Fruit fly (Drosophila melanogaster): ENCODE measurements around the gene ro.
A peak's percentile ranks its signal among the peaks of the same experiment; 100 is the strongest.

The ro gene

DNA sequence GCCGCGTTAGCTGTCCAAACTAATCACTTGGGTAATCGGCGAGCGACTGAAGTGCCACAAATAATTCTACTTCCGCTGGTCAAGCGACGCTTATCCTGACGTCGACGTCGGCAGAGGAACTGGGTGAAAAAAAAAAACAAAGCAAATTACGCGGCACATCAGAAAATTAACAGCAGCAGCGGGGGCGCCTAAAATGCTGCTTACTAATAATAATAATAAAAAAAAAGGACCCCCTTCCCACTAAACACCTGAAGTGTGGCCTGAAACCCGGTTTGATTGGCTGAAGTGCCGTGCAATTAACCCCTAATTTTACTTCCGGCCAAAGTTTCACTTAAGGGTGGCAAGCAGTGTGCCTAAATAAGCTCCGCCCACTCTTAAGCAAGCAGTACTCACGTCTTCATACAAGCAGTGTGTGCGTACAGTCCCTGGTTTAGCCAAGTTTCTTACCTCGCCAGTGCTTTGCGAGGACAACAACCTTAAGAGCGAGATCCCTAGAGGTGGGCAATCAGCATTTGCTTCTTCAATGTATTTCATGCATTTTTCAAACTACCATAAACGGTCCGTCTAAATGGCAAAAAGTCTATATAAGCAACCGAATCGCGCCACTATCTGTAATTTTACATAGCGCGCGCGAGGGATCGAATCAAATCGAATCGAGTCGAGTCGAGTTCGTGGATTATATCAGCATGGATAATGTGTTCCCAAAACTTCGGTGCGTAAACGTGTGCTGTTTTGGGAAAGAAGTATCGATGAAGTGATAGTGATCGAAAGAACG is at the start of gene ro, which contains the start of gene T48 (continued):
- TF ChIP-seq Hr78 (GFP tag; optimal IDR thresholded peaks at IDR 0.05) (peak in 1 of 2 experiments; percentile 33), crp (GFP tag; optimal IDR thresholded peaks at IDR 0.05) (peak in 1 of 2 experiments; percentile 19), CG13624 (GFP tag; optimal IDR thresholded peaks at IDR 0.05) (peak; percentile 85), Sin3A (optimal IDR thresholded peaks at IDR 0.05) (peak; percentile 79), her (GFP tag; optimal IDR thresholded peaks at IDR 0.05) (peak; percentile 68), mirr (GFP tag; optimal IDR thresholded peaks at IDR 0.05) (peak; percentile 29), toy (GFP tag; IDR thresholded peaks at IDR 0.05) (no peak), ind (GFP tag; optimal IDR thresholded peaks at IDR 0.05) (no peak), TFAM (GFP tag; optimal IDR thresholded peaks at IDR 0.05) (no peak), zfh1 (GFP tag; IDR thresholded peaks at IDR 0.05) (peak; percentile 53; the same call in 1 of the 3 replicates), CG3838 (GFP tag; optimal IDR thresholded peaks at IDR 0.05) (no peak), CG11695 (GFP tag; IDR thresholded peaks at IDR 0.05) (no peak), da (GFP tag; optimal IDR thresholded peaks at IDR 0.05) (no peak), chif (GFP tag; optimal IDR thresholded peaks at IDR 0.05) (peak; percentile 44 to 53), slbo (GFP tag; IDR thresholded peaks at IDR 0.05) (peak; percentile 64; the same call in 1 of the 2 replicates), Atf6 (GFP tag; IDR thresholded peaks at IDR 0.05) (peak; percentile 51; the same call in 1 of the 2 replicates), Six4 (GFP tag; optimal IDR thresholded peaks at IDR 0.05) (peak; percentile 31), ATbp (GFP tag; optimal IDR thresholded peaks at IDR 0.05) (no peak), hbn (GFP tag; IDR thresholded peaks at IDR 0.05; ENCODE audit: partially characterized antibody) (peak; percentile 40), CG17359 (tag; optimal IDR thresholded peaks at IDR 0.05) (peak; percentile 53), sima (GFP tag; optimal IDR thresholded peaks at IDR 0.05) (no peak), Xbp1 (GFP tag; optimal IDR thresholded peaks at IDR 0.05) (peak; percentile 44), CG11504 (tag; optimal IDR thresholded peaks at IDR 0.05) (peak; percentile 59), CG11085 (GFP tag; IDR thresholded peaks at IDR 0.05) (peak; percentile 42; the same call in 1 of the 2 replicates), CG30431 (GFP tag; optimal IDR thresholded peaks at IDR 0.05) (no peak), crol (GFP tag; IDR thresholded peaks at IDR 0.05) (peak; percentile 18; the same call in 1 of the 2 replicates), Meics (GFP tag; optimal IDR thresholded peaks at IDR 0.05) (peak; percentile 42), CG7839 (tag; optimal IDR thresholded peaks at IDR 0.05) (peak; percentile 45), wor (GFP tag; IDR thresholded peaks at IDR 0.05) (no peak), al (GFP tag; IDR thresholded peaks at IDR 0.05) (no peak), CG10431 (GFP tag; optimal IDR thresholded peaks at IDR 0.05) (no peak), CG10366 (GFP tag; IDR thresholded peaks at IDR 0.05) (peak; percentile 10; the same call in 1 of the 2 replicates), so (GFP tag; IDR thresholded peaks at IDR 0.05) (peak; percentile 35; the same call in 2 of the 3 replicates), NfI (GFP tag; optimal IDR thresholded peaks at IDR 0.05) (peak; percentile 56), CG4282 (GFP tag; optimal IDR thresholded peaks at IDR 0.05) (peak; percentile 84), ewg (GFP tag; optimal IDR thresholded peaks at IDR 0.05) (peak; percentile 74), gsb (GFP tag; IDR thresholded peaks at IDR 0.05) (no peak), p53 (GFP tag; optimal IDR thresholded peaks at IDR 0.05) (peak; percentile 86), CG15696 (tag; optimal IDR thresholded peaks at IDR 0.05) (peak; percentile 30), CG9876 (GFP tag; optimal IDR thresholded peaks at IDR 0.05) (peak; percentile 77), Lpt (GFP tag; optimal IDR thresholded peaks at IDR 0.05) (no peak), CG17328 (GFP tag; IDR thresholded peaks at IDR 0.05) (0 out of 2 replicates have a peak, but pooled peaks have one; percentile 41), CG31441 (GFP tag; IDR thresholded peaks at IDR 0.05) (peak; percentile 46; the same call in 1 of the 2 replicates), CG2120 (GFP tag; optimal IDR thresholded peaks at IDR 0.05) (peak; percentile 69), Hsf (GFP tag; optimal IDR thresholded peaks at IDR 0.05) (peak; percentile 61), CG3995 (GFP tag; optimal IDR thresholded peaks at IDR 0.05) (no peak), cato (GFP tag; optimal IDR thresholded peaks at IDR 0.05; ENCODE audit: borderline replicate concordance) (no peak), gfzf (GFP tag; optimal IDR thresholded peaks at IDR 0.05) (peak; percentile 100), abd-A (tag; optimal IDR thresholded peaks at IDR 0.05) (peak; percentile 60)

All from whole organism, embryonic.